Fruit fly (Drosophila melanogaster) S2 (cell line): ENCODE measurements around the gene CG5860.

Experiments used
- CG8478 ChIP-seq: fragments of >200 bp; optimal IDR thresholded peaks from 2 replicates; lab custom pipeline; 2018
- CTCF ChIP-seq, 2 experiments: fragments of >200 bp; optimal IDR thresholded peaks; 2 replicates each; lab custom pipeline; 2018

The CG5860 gene

DNA sequence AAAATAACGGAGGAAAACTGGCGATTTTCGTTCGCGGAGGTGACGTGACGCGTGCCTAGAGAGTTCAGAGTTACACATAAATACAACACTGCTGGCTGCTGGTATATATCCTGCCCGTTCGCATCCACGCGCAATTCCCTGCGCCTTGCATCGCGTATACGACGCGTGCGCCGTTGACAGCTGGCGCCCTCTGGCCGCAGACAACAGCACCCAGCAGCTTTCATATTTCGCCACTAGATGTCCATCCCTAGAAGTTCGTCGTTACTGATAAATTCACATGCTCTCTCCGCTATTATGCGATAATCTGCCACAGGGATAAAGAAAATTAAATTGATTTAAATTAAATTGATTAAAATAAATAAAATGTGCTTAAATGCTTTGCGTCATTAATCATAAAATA lies 7.0 kb upstream of the CG5860 start, which contains the start of gene Sur-8:
Sur-8 (minus strand) TSS at position 82 of the 400 bp plus-strand sequence.
- peak; percentile 90 to 92 for TF ChIP-seq CTCF (optimal IDR thresholded peaks at IDR 0.05; lab: Kevin White, UChicago)
- TF ChIP-seq CG8478 (lab: Kevin White, UChicago), result no peak

DNA sequence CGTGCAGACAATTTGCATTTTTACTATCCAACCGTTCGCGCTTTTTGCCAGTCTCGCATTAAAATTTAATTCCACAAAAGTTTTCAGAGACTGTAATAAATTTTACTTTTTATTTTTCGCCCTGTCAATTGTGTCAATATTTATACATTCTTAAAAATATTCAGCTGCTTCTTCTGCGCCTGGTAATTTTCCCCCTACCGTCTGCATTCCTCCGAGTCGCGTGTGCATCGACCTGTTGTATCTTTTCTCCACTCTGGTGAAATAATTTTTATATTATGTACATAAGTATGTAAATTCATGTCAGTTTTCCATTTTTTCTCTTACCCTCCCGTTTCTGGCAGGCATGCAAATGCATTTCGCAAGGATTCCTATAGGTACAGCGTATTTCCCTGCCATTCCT lies 6.2 kb upstream of the CG5860 start, which contains the start of gene CG34279:
CG34279 (minus strand) TSS at position 101 of the 400 bp plus-strand sequence.
- no peak for TF ChIP-seq CTCF (optimal IDR thresholded peaks at IDR 0.05; lab: Kevin White, UChicago)
- no peak for TF ChIP-seq CG8478 (lab: Kevin White, UChicago)

DNA sequence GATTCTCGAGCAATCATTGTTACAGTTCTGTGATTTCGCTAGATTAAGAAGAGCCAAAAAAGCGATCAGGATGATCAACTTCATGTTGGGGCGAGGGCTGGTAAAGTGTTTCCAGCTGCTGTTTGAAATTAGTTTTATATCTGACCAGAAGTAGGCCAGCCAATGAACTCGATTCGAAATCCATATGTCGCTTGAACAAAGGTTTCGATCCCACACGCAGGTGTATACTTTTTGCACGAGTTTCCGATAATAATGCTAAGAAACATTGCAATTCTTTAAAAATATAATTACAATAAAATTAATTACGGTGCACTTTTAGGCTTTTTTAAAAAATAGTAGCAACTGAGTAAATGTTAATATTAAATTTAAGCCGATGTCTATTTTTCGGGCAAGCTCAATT lies 5.8 kb upstream of the CG5860 start, which contains the start of gene CG34280:
CG34280 (minus strand) TSS at position 101 of the 400 bp plus-strand sequence.
- TF ChIP-seq CG8478 (lab: Kevin White, UChicago) (no peak), CTCF (optimal IDR thresholded peaks at IDR 0.05; lab: Kevin White, UChicago) (no peak)

DNA sequence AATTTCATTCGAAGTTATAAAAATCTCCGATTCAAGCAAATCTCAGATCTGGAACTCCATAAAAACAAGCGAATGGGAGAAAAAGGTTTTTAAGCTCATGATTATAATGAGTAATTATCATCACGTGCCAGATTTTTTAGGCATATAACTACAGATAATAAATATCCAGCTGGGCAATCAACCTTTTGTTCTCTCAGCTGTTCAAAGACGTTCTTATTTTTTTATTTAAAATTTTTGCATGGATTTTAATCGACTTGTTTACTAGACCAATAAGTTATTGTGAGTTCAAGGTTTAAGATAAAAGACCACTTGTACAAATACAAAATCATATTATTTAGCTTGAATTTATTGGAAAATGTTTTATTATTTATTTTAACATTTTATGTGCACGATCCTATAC lies 5.3 kb upstream of the CG5860 start:
- no peak for TF ChIP-seq CTCF (optimal IDR thresholded peaks at IDR 0.05; lab: Kevin White, UChicago)
- no peak for TF ChIP-seq CG8478 (lab: Kevin White, UChicago)

DNA sequence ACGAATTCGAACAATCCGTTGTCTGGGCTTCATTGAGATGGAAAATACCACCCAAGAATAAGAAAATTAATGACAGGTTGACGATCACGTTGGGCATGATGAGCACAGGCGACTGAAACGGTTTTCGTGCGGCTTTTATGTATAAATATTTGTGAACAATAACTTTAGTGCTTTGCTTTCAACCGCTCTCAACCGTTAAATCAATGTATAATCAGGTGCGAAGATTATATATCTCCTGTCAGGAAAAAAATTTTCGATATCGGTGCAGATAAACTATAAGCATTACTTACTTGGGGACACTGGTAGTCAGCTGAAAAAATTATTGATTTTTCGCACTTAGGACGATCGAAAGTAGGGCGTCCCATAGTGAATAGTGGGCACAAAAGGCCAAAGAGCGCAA lies 4.4 kb upstream of the CG5860 start, which contains the start of gene CG42823:
CG42823 (minus strand) TSS at position 101 of the 400 bp plus-strand sequence.
- TF ChIP-seq CG8478 (lab: Kevin White, UChicago) (no peak), CTCF (optimal IDR thresholded peaks at IDR 0.05; lab: Kevin White, UChicago) (no peak)

DNA sequence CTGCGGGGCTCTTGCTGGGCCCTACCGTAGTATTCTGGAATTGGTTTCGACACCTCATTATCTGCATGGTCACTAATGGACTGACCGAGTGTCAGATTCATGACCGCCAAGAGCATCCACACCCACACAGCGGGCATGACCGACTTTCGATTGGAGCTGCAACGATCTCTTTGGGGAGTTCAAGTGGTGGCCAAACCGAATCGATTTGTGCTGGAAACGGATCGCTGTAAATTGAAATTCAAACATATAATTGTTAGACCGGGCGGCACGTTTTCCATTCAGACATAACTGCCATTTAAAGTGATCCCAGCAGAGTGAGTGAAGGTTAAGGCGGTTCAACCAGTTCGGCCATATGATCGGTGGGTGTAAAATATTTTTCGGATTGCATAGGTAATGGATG lies 3.0 kb upstream of the CG5860 start, which contains the start of the genes CG42824 and CG42798:
CG42824 (minus strand) TSS at position 101 of the 400 bp plus-strand sequence.
CG42798 (plus strand) TSS at position 268 of the 400 bp plus-strand sequence.
- TF ChIP-seq CG8478 (lab: Kevin White, UChicago), result no peak
- TF ChIP-seq CTCF (optimal IDR thresholded peaks at IDR 0.05; lab: Kevin White, UChicago), result no peak

DNA sequence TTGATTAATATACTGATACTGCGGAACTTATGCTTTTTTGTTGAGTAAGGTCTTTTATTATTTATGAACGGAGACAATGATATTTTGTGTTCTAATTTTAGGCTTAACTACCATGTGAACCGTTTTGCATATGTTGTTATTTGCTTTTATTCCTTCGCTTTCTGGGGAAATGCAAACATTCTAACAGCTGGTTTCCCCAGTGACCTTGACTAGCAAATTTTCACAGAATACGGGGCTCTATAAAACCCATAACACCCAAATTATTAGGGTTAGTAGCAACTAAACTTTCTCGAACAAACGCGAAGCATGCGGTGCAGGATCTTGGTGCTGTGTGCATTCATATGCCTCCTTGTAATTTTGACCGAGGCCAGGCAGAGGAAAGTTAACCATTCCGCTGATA lies 1.8 kb upstream of the CG5860 start, which contains the start of gene CG17283:
CG17283 (plus strand) TSS at position 301 of the 400 bp plus-strand sequence.
- TF ChIP-seq CTCF (optimal IDR thresholded peaks at IDR 0.05; lab: Kevin White, UChicago) (no peak), CG8478 (lab: Kevin White, UChicago) (no peak)

DNA sequence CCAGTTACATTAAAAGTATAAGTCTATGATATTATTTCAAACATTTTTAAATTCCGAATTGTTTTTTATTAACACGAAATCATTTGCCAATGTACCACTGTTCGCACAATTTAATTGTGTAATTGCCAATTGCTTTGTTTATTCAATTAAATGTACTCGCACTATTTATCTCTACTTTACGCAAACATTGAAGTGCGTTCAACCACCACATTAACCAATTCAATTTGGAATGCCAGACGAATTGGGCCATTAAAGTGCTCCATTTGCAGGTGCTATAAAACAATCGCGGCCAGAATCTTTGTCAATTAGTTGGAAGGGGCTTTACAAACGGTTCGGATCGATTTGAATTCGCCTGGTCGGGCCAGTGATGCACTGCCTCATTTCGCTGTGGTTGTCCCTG lies 1.4 kb downstream of the CG5860 start, which contains the start of gene CG5863:
CG5863 (plus strand) TSS at position 301 of the 400 bp plus-strand sequence.
- TF ChIP-seq CTCF (optimal IDR thresholded peaks at IDR 0.05; lab: Kevin White, UChicago) (no peak), CG8478 (lab: Kevin White, UChicago) (no peak)

DNA sequence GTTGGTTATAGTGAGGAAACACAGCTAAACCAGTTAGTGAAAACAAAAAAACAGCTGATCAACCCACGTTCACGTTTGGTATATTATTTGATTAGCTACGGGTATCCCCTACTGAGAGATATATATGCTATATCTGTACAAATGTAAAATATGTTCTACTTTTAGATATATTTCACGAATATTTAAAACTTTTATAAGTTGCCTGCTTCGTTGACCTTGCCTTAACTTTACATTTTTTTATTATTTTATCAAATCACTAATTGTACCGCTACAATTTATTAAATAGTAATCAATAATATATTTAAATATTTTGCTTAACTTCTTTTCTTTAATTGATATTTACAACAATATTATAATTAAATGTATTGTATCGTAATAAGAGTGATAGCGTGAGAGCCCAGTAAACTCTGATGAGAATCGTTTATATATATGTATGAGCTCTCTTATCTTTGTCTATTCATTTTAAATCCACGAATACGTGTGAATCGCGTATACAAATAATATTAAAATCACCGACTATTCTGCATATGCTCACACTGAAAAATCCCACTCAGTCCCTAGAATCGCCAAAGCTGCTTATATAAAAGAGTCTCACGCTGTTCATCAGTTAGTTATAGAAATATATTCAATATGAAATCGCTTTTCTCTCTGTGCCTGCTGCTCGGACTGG lies 3.2 kb downstream of the CG5860 start, which contains the start of gene CG42821:
CG42821 (plus strand) TSS at position 620 of the 670 bp plus-strand sequence.
- TF ChIP-seq CG8478 (lab: Kevin White, UChicago), result no peak

DNA sequence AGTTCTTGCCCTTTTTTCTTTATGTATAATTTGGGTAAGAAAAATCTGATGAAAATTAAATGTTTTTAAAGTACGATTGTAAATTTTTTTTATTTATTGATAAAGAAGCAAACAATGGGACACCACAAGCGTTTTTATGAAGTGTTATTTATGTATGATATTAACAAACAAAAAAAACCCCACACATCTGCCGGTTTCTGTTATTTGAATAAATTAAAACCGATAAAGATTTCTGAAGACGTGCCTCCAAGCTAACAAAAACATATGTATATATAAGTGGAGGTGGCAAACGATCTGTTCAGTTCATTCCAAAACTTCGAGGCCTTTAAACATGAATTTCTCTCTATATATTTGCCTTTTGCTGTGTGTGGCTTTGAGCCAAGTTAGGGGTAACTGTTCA lies 4.2 kb downstream of the CG5860 start, which contains the start of gene CG42822:
CG42822 (plus strand) TSS at position 301 of the 400 bp plus-strand sequence.
- TF ChIP-seq CG8478 (lab: Kevin White, UChicago), result no peak
- no peak for TF ChIP-seq CTCF (optimal IDR thresholded peaks at IDR 0.05; lab: Kevin White, UChicago)

DNA sequence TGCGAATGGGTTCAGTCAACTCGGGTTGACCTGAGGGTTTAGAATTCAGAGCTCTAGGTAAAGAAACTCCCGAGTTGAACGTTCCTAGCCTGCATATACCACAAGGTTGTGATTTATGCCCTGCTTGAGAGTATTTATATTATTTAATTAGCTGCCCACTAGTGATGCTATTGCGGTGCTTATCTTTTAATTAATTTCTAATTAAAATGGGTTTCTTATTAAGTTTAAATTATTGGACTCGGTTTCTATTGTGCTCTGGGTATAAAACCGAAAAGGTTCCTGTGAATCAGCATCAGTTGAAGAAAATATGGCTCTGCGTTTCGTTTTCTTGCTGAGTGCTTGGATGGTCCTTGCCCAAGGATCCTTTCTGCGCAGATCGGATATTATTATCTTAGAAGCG lies 6.0 kb downstream of the CG5860 start, which contains the start of gene CG5866:
CG5866 (plus strand) TSS at position 301 of the 400 bp plus-strand sequence.
- no peak for TF ChIP-seq CG8478 (lab: Kevin White, UChicago)
- TF ChIP-seq CTCF (optimal IDR thresholded peaks at IDR 0.05; lab: Kevin White, UChicago), result no peak

DNA sequence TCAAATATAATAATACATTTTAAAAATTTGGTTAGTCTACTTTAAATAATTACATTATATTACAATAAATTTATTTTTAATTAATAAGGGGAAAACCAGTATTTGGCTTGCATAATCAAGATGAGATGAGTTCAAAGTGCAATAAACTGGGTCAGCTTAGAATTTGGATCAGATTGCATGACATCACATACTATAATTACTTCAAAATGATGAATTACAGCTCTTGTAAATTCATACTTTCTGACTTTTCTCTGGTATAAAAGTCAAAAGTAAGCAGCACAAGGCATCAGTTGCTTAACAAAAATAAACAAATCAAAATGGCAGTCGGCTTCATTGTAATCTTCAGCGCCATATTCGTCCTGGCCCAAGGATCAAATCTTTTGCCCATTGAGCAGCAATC lies 7.7 kb downstream of the CG5860 start, which contains the start of gene CG33333:
CG33333 (plus strand) TSS at position 301 of the 400 bp plus-strand sequence.
- TF ChIP-seq CTCF (optimal IDR thresholded peaks at IDR 0.05; lab: Kevin White, UChicago) (no peak), CG8478 (lab: Kevin White, UChicago) (no peak)

DNA sequence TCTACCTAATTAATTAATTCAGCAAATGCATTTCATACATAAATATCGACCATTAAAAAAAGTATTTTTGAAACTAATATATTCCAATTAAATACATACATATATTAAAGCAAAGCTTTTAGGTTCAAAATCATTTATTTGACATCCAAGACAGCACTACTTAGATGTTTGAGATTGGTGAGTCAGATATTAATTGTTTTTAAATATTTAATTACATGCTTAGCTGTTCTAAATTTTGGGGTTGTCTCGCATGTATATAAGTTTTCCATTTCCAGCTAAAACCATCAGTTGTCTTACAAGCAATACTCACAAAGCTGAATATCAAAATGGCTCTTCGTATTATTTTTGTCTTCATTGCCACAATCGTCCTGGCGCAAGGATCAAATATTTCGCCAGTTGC lies 9.0 kb downstream of the CG5860 start, which contains the start of gene CG42834:
CG42834 (plus strand) TSS at position 301 of the 400 bp plus-strand sequence.
- TF ChIP-seq CG8478 (lab: Kevin White, UChicago) (no peak), CTCF (optimal IDR thresholded peaks at IDR 0.05; lab: Kevin White, UChicago) (no peak)

DNA sequence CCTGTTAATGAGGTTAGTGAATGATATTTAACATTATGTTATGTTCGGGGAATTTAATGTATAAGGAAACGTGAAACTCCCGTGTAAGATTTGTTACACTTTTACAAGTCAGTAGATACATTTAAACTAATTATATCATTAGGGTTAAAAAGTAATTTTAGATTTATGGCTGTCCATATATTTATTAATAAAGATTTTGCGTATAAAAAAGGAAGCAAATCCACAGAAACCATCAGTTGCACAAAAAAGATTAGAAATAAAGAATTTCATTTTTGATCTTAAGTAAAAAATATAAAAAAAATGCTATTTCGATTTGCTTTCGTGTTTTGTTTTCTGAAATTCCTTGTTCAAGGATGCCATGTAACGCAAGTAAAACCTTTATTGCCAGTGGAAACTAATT lies 10.9 kb downstream of the CG5860 start, which contains the start of gene CG42835:
CG42835 (plus strand) TSS at position 301 of the 400 bp plus-strand sequence.
- TF ChIP-seq CG8478 (lab: Kevin White, UChicago) (no peak), CTCF (optimal IDR thresholded peaks at IDR 0.05; lab: Kevin White, UChicago) (no peak)

DNA sequence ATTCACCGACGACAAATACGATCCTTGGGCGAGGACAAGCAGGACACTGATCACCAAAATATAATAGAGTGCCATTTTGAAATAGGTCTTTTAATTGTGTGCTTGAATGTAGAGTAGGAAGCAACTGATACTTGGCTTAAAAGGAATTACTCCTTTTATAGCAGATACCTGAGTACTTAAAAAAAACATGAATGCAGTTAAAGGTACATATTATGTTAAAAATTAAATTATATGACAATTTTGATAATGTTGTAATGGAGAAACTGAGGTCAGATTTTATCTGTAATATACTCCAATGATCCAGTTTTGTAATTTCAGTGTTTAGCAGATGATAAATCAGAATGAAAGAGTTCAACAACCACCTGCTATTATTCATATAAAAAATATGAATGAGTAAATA lies 12.7 kb downstream of the CG5860 start, which contains the start of gene CG14332:
CG14332 (minus strand) TSS at position 101 of the 400 bp plus-strand sequence.
- TF ChIP-seq CTCF (optimal IDR thresholded peaks at IDR 0.05; lab: Kevin White, UChicago), result no peak
- no peak for TF ChIP-seq CG8478 (lab: Kevin White, UChicago)
